Worm (Caenorhabditis elegans): ENCODE data around the gene col-159.
A peak's percentile ranks its signal among the peaks of the same experiment; 100 is the strongest.

Gene col-159

DNA sequence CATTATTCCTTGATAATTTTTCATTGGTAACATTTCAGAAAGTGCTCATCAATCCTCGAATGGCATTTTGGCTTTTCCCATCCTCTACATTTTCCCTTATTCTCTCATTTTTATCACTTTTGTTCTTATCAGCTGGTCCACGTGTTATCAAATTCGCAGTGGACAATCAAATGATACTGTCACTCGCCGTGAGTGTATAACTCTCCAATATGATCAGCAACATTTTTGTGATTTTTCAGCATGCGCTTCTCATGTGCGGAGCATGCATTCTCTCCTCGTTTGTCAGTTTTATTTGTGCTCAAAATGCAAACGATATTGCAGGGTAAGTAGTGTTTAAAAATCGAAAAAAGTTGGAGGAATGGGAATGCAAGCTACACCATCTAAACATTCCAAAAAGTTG, 10.6 kb upstream of the col-159 start:
- TF ChIP-seq snpc-4 (tag; optimal IDR thresholded peaks at IDR 0.05): no peak
- TF ChIP-seq unc-55 (GFP tag; optimal IDR thresholded peaks at IDR 0.05): no peak
- no peak for TF ChIP-seq elt-3 (tag; optimal IDR thresholded peaks at IDR 0.05)
- TF ChIP-seq aly-2 (tag; optimal IDR thresholded peaks at IDR 0.05): no peak
- TF ChIP-seq sma-3 (GFP tag; optimal IDR thresholded peaks at IDR 0.05): no peak
- no peak for TF ChIP-seq lsy-2 (tag; optimal IDR thresholded peaks at IDR 0.05)
- no peak for TF ChIP-seq nhr-237 (tag; optimal IDR thresholded peaks at IDR 0.05)
- no peak for TF ChIP-seq skn-1 (tag; optimal IDR thresholded peaks at IDR 0.05)
- no peak for TF ChIP-seq ama-1 (optimal IDR thresholded peaks at IDR 0.05)
- TF ChIP-seq F13H6.1 (tag; optimal IDR thresholded peaks at IDR 0.05): peak; percentile 70
- TF ChIP-seq lin-11 (tag; optimal IDR thresholded peaks at IDR 0.05): no peak
- no peak for TF ChIP-seq gmeb-1 (tag; optimal IDR thresholded peaks at IDR 0.05)
- TF ChIP-seq ztf-11 (tag; optimal IDR thresholded peaks at IDR 0.05): no peak
- no peak for TF ChIP-seq nhr-12 (tag; optimal IDR thresholded peaks at IDR 0.05)
- TF ChIP-seq unc-62 (GFP tag; optimal IDR thresholded peaks at IDR 0.05): no peak
- no peak for TF ChIP-seq ceh-16 (tag; optimal IDR thresholded peaks at IDR 0.05)
- TF ChIP-seq nhr-11 (tag; optimal IDR thresholded peaks at IDR 0.05): no peak
- TF ChIP-seq peb-1 (tag; optimal IDR thresholded peaks at IDR 0.05): no peak
- TF ChIP-seq nhr-6 (tag; optimal IDR thresholded peaks at IDR 0.05): no peak
- TF ChIP-seq sem-4 (tag; optimal IDR thresholded peaks at IDR 0.05): no peak
- TF ChIP-seq crh-2 (tag; optimal IDR thresholded peaks at IDR 0.05): peak; percentile 79
- no peak for TF ChIP-seq dmd-4 (tag; optimal IDR thresholded peaks at IDR 0.05)
- no peak for TF ChIP-seq egl-27 (tag; optimal IDR thresholded peaks at IDR 0.05)
- no peak for TF ChIP-seq elt-1 (tag; optimal IDR thresholded peaks at IDR 0.05)
- no peak for TF ChIP-seq nhr-10 (tag; optimal IDR thresholded peaks at IDR 0.05)
- TF ChIP-seq ZK546.5 (tag; optimal IDR thresholded peaks at IDR 0.05): no peak
- TF ChIP-seq ztf-1 (GFP tag; conservative IDR thresholded peaks at IDR 0.05): no peak
- no peak for TF ChIP-seq nhr-77 (tag; optimal IDR thresholded peaks at IDR 0.05)
- no peak for TF ChIP-seq zag-1 (tag; optimal IDR thresholded peaks at IDR 0.05)
- TF ChIP-seq fos-1 (tag; optimal IDR thresholded peaks at IDR 0.05): peak; percentile 98
- TF ChIP-seq nhr-25 (tag; optimal IDR thresholded peaks at IDR 0.05): no peak
- no peak for TF ChIP-seq C34F6.9 (tag; optimal IDR thresholded peaks at IDR 0.05)
- TF ChIP-seq sma-9 (GFP tag; optimal IDR thresholded peaks at IDR 0.05): peak; percentile 80
- no peak for TF ChIP-seq sma-9 (tag; optimal IDR thresholded peaks at IDR 0.05)
- no peak for TF ChIP-seq Y55F3AM.14 (GFP tag; optimal IDR thresholded peaks at IDR 0.05)

DNA sequence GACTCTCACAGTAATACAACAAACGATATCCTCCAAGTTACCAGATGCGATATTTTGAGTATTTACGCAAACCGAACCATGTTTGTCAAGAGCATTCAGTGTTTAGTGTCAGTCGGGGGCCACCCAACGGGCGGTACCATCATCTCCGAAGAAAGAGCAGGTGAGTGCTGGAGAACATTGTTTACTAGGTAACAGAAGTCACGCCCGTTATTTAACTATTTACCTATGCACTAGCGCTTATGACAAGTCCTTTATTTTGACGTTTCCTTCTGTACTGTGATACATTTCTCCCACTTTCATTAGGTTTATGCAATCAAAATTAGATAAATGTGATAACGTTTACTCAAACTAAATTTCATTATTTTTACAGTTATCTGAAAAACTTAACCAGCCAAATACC, 7.6 kb upstream of the col-159 start, which contains the start of gene F57B1.6:
F57B1.6 (plus strand) TSS at position 79 of the 400 bp plus-strand sequence.
- no peak for TF ChIP-seq gmeb-1 (tag; optimal IDR thresholded peaks at IDR 0.05)
- no peak for TF ChIP-seq unc-55 (GFP tag; optimal IDR thresholded peaks at IDR 0.05)
- TF ChIP-seq nhr-77 (tag; optimal IDR thresholded peaks at IDR 0.05): no peak
- no peak for TF ChIP-seq unc-39 (tag; optimal IDR thresholded peaks at IDR 0.05)
- no peak for TF ChIP-seq ceh-16 (tag; optimal IDR thresholded peaks at IDR 0.05)
- TF ChIP-seq nhr-23 (tag; optimal IDR thresholded peaks at IDR 0.05): no peak
- TF ChIP-seq ama-1 (optimal IDR thresholded peaks at IDR 0.05): no peak
- no peak for TF ChIP-seq ztf-11 (tag; optimal IDR thresholded peaks at IDR 0.05)

DNA sequence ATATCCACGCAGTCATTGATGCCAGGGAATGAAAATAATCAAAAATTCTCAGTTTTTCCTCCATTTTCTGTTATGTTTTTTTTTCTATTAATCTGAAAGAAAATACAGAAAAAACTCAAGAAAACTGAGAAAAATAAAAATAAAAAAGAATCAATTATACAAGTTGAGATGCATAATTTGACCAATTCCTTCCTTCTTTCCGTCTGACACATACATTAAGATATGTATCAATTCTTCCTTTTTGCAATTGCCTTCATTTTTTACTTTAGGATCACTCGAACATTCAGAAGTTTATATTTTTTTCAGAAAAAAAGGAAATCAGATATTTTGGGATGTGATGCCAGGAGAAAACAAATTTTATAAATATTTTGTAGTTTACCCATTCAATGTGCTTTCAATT, 5.4 kb upstream of the col-159 start, which contains the start of gene F57B1.5:
F57B1.5 (plus strand) TSS at position 301 of the 400 bp plus-strand sequence.
- TF ChIP-seq mdl-1 (tag; optimal IDR thresholded peaks at IDR 0.05) (no peak), unc-62 (GFP tag; optimal IDR thresholded peaks at IDR 0.05) (no peak), snpc-4 (tag; optimal IDR thresholded peaks at IDR 0.05) (no peak), Y55F3AM.14 (GFP tag; optimal IDR thresholded peaks at IDR 0.05) (no peak)

DNA sequence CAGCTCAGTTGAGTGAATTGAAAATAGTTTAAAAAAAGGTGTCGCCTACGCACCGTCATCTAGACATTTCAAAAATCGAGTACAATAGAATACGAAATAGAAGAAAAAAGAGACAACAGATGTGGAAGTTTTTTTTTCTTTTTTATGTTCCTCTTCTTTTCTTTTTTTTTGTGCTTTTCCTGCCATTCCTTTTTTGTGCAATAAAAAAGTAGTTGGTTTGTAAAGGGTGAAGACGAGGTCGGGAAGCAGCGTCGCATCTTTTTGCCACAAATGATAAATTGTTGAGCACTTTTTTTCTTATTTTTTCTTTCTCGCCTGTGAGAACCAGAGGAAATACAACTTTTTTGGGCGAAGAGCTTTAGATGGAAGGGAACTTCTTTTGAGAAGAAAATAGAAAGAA, 4.5 kb upstream of the col-159 start:
- TF ChIP-seq ztf-1 (GFP tag; conservative IDR thresholded peaks at IDR 0.05) (no peak), nhr-237 (tag; optimal IDR thresholded peaks at IDR 0.05) (no peak), nhr-11 (tag; optimal IDR thresholded peaks at IDR 0.05) (no peak), nhr-129 (tag; optimal IDR thresholded peaks at IDR 0.05) (no peak), ztf-4 (tag; optimal IDR thresholded peaks at IDR 0.05) (no peak), nhr-6 (tag; optimal IDR thresholded peaks at IDR 0.05) (no peak), crh-2 (tag; optimal IDR thresholded peaks at IDR 0.05) (no peak), nhr-10 (tag; optimal IDR thresholded peaks at IDR 0.05) (no peak), ceh-82 (tag; optimal IDR thresholded peaks at IDR 0.05) (no peak), aly-2 (tag; optimal IDR thresholded peaks at IDR 0.05) (no peak), mab-5 (tag; optimal IDR thresholded peaks at IDR 0.05) (no peak), F13H6.1 (tag; optimal IDR thresholded peaks at IDR 0.05) (no peak)

Measured in whole organism, L2 larva.